Worm (Caenorhabditis elegans): Measurements from ENCODE around the gene T23B7.2.

DNA sequence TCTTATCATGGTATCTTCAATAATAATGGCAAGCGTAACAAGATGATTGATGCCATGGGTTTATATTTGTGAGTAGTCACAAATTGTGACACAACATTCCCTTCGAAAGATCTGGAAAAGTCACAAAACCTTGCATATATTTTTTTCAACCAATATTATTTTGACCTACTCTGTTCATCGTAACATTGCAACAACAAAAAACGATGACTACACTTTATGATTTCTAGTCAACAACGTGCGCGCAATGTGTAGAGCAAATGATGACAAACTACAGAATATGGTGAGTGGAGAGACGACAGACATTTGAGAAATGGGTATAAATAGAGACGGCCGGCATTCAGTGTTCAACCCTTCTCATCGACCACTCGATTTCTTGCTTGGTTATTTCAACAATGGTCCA is 39.7 kb upstream of the T23B7.2 start, which contains the start of gene gst-7:
- TF ChIP-seq tbx-2 (tag; optimal IDR thresholded peaks at IDR 0.05) (no peak), egl-5 (tag; optimal IDR thresholded peaks at IDR 0.05) (no peak), nhr-11 (tag; optimal IDR thresholded peaks at IDR 0.05) (no peak), ztf-11 (tag; optimal IDR thresholded peaks at IDR 0.05) (no peak)
